Fruit fly (Drosophila melanogaster) whole organism, embryonic: Measurements from ENCODE around the gene CG7352.

Experiments
- Ada2b ChIP-seq: fragments of 200-800 bp; sonication (Bioruptor generic); IDR thresholded peaks from 2 replicates; pipeline ENCODE4 v1.3.6; 2022; ENCODE audit warnings: missing biosample characterization, missing genetic modification characterization
- Antp ChIP-seq: fragments of 200-800 bp; sonication (Bioruptor generic); optimal IDR thresholded peaks from 3 replicates; lab custom pipeline; 2016; ENCODE audit warnings: missing biosample characterization, missing genetic modification characterization
- Atf-2 ChIP-seq: fragments of 200-800 bp; sonication (Bioruptor generic); optimal IDR thresholded peaks from 2 replicates; lab custom pipeline; 2016; ENCODE audit warnings: missing biosample characterization, missing genetic modification characterization
- CG10366 ChIP-seq: fragments of 200-800 bp; sonication (Bioruptor generic); IDR thresholded peaks from 2 replicates; pipeline ENCODE4 v1.3.6; 2022; ENCODE audit warnings: missing biosample characterization, missing genetic modification characterization
- CG11398 ChIP-seq: fragments of 200-800 bp; sonication (Bioruptor generic); optimal IDR thresholded peaks from 2 replicates; lab custom pipeline; 2016; ENCODE audit warnings: missing biosample characterization, missing genetic modification characterization
- CG12219 ChIP-seq: fragments of 200-800 bp; sonication (Bioruptor generic); optimal IDR thresholded peaks from 3 replicates; lab custom pipeline; 2018; ENCODE audit warnings: missing biosample characterization, mild to moderate bottlenecking, missing genetic modification characterization
- CG12942 ChIP-seq: fragments of 200-800 bp; sonication (Bioruptor generic); optimal IDR thresholded peaks from 3 replicates; lab custom pipeline; 2016; ENCODE audit warnings: missing biosample characterization, missing genetic modification characterization
- CG13296 ChIP-seq: fragments of 200-800 bp; sonication (Bioruptor generic); optimal IDR thresholded peaks from 3 replicates; lab custom pipeline; 2018; ENCODE audit warnings: missing biosample characterization, mild to moderate bottlenecking, missing genetic modification characterization
- CG15073 ChIP-seq: fragments of 200-800 bp; sonication (Bioruptor generic); optimal IDR thresholded peaks from 2 replicates; lab custom pipeline; 2016; ENCODE audit warnings: missing biosample characterization, missing genetic modification characterization
- CG15479 ChIP-seq: fragments of 200-800 bp; sonication (Bioruptor generic); optimal IDR thresholded peaks from 3 replicates; lab custom pipeline; 2019; ENCODE audit warnings: missing biosample characterization, mild to moderate bottlenecking, missing genetic modification characterization, moderate library complexity
- CG15514 ChIP-seq: fragments of 200-800 bp; sonication (Bioruptor generic); optimal IDR thresholded peaks from 3 replicates; lab custom pipeline; 2017; ENCODE audit warnings: missing biosample characterization, missing genetic modification characterization, mild to moderate bottlenecking, moderate library complexity, missing genetic modification reagents
- CG17361 ChIP-seq: fragments of 200-800 bp; sonication (Bioruptor generic); IDR thresholded peaks from 3 replicates; pipeline ENCODE4 v1.3.6; 2022; ENCODE audit warnings: missing biosample characterization, missing genetic modification characterization
- CG2120 ChIP-seq: fragments of 200-800 bp; sonication (Bioruptor generic); optimal IDR thresholded peaks from 3 replicates; lab custom pipeline; 2016; ENCODE audit warnings: missing biosample characterization, missing genetic modification characterization
- CG2889 ChIP-seq: fragments of 200-800 bp; sonication (Bioruptor generic); IDR thresholded peaks from 3 replicates; pipeline ENCODE4 v1.3.6; 2022; ENCODE audit warnings: missing biosample characterization, missing genetic modification characterization
- CG31365 ChIP-seq: fragments of 200-800 bp; sonication (Bioruptor generic); optimal IDR thresholded peaks from 2 replicates; lab custom pipeline; 2018; ENCODE audit warnings: missing biosample characterization, mild to moderate bottlenecking, missing genetic modification characterization
- CG3163 ChIP-seq: fragments of 200-800 bp; sonication (Bioruptor generic); optimal IDR thresholded peaks from 3 replicates; lab custom pipeline; 2016; ENCODE audit warnings: missing biosample characterization, missing genetic modification characterization
- CG4360 ChIP-seq: fragments of 200-800 bp; sonication (Bioruptor generic); IDR thresholded peaks from 2 replicates; pipeline ENCODE4 v1.3.6; 2022; ENCODE audit warnings: missing biosample characterization, missing genetic modification characterization
- CG4404 ChIP-seq: fragments of 200-800 bp; sonication (Bioruptor generic); IDR thresholded peaks from 2 replicates; pipeline ENCODE4 v1.3.6; 2022; ENCODE audit warnings: missing biosample characterization, missing genetic modification characterization
- CG4730 ChIP-seq: fragments of 200-800 bp; sonication (Bioruptor generic); IDR thresholded peaks from 2 replicates; pipeline ENCODE4 v1.3.6; 2022; ENCODE audit warnings: missing biosample characterization, missing genetic modification characterization
- CG6654 ChIP-seq: fragments of 200-800 bp; sonication (Bioruptor generic); optimal IDR thresholded peaks from 2 replicates; lab custom pipeline; 2017; ENCODE audit warnings: missing biosample characterization, mild to moderate bottlenecking, missing genetic modification characterization
- CG6683 ChIP-seq: fragments of 200-800 bp; sonication (Bioruptor generic); optimal IDR thresholded peaks from 2 replicates; lab custom pipeline; 2017; ENCODE audit warnings: missing biosample characterization, mild to moderate bottlenecking, missing genetic modification characterization, missing genetic modification reagents
- CG6813 ChIP-seq: fragments of 200-800 bp; sonication (Bioruptor generic); optimal IDR thresholded peaks from 2 replicates; lab custom pipeline; 2017; ENCODE audit warnings: missing biosample characterization, missing genetic modification characterization, mild to moderate bottlenecking, moderate library complexity, missing genetic modification reagents
- CG7786 ChIP-seq: fragments of 200-800 bp; sonication (Bioruptor generic); optimal IDR thresholded peaks from 2 replicates; lab custom pipeline; 2016; ENCODE audit warnings: missing biosample characterization, missing genetic modification characterization
- D19B ChIP-seq: fragments of 200-800 bp; sonication (Bioruptor generic); optimal IDR thresholded peaks from 2 replicates; lab custom pipeline; 2017; ENCODE audit warnings: missing biosample characterization, mild to moderate bottlenecking, missing genetic modification characterization
- Doc2 ChIP-seq: fragments of 200-800 bp; sonication (Bioruptor generic); IDR thresholded peaks from 2 replicates; pipeline ENCODE4 v1.3.6; 2022; ENCODE audit warnings: missing biosample characterization, missing genetic modification characterization
- Dp ChIP-seq: fragments of 200-800 bp; sonication (Bioruptor generic); optimal IDR thresholded peaks from 2 replicates; lab custom pipeline; 2018; ENCODE audit warnings: missing biosample characterization, mild to moderate bottlenecking, missing genetic modification characterization, moderate library complexity
- H2.0 ChIP-seq: fragments of 200-800 bp; sonication (Bioruptor generic); IDR thresholded peaks from 2 replicates; pipeline ENCODE4 v1.3.6; 2022; ENCODE audit warnings: missing biosample characterization, missing genetic modification characterization
- HLH3B ChIP-seq: fragments of 200-800 bp; sonication (Bioruptor generic); IDR thresholded peaks from 2 replicates; pipeline ENCODE4 v1.3.6; 2022; ENCODE audit warnings: missing biosample characterization, missing genetic modification characterization
- Hr3 ChIP-seq: fragments of 200-800 bp; sonication (Bioruptor generic); optimal IDR thresholded peaks from 3 replicates; lab custom pipeline; 2016; ENCODE audit warnings: missing biosample characterization, missing genetic modification characterization
- Kr ChIP-seq: fragments of 200-800 bp; sonication (Bioruptor generic); optimal IDR thresholded peaks from 2 replicates; lab custom pipeline; 2017; ENCODE audit warnings: missing biosample characterization, mild to moderate bottlenecking, missing genetic modification characterization
- Lim3 ChIP-seq: fragments of 200-800 bp; sonication (Bioruptor generic); IDR thresholded peaks from 2 replicates; pipeline ENCODE4 v1.3.6; 2022; ENCODE audit warnings: missing biosample characterization, missing genetic modification characterization
- NFAT ChIP-seq: fragments of 200-800 bp; sonication (Bioruptor generic); IDR thresholded peaks from 2 replicates; pipeline ENCODE4 v1.3.6; 2022; ENCODE audit warnings: missing biosample characterization, missing genetic modification characterization
- Nf-YC ChIP-seq: fragments of 200-800 bp; optimal IDR thresholded peaks from 3 replicates; lab custom pipeline; 2019; ENCODE audit warnings: missing biosample characterization, mild to moderate bottlenecking, missing genetic modification characterization, moderate library complexity
- NfI ChIP-seq: fragments of 200-800 bp; sonication (Bioruptor generic); optimal IDR thresholded peaks from 3 replicates; lab custom pipeline; 2018; ENCODE audit warnings: missing biosample characterization, mild to moderate bottlenecking, missing genetic modification characterization, moderate library complexity
- Pdp1 ChIP-seq, 2 experiments: fragments of 200-800 bp; sonication (Bioruptor generic); optimal IDR thresholded peaks; 3 replicates each; lab custom pipeline; 2016; ENCODE audit warnings: missing biosample characterization in 2 of 2, missing genetic modification characterization in 2 of 2, mild to moderate bottlenecking in 1 of 2, moderate library complexity in 1 of 2
- TFAM ChIP-seq: fragments of 200-800 bp; sonication (Bioruptor generic); optimal IDR thresholded peaks from 2 replicates; lab custom pipeline; 2017; ENCODE audit warnings: missing biosample characterization, missing genetic modification characterization, inconsistent platforms
- Usf ChIP-seq: fragments of 200-800 bp; sonication (Bioruptor generic); optimal IDR thresholded peaks from 2 replicates; lab custom pipeline; 2017; ENCODE audit warnings: missing genotype, missing biosample characterization, missing genetic modification characterization
- bab2 ChIP-seq: fragments of 200-800 bp; sonication (Bioruptor generic); optimal IDR thresholded peaks from 2 replicates; lab custom pipeline; 2016; ENCODE audit warnings: missing biosample characterization, missing genetic modification characterization
- bigmax ChIP-seq: fragments of 200-800 bp; sonication (Bioruptor generic); optimal IDR thresholded peaks from 2 replicates; lab custom pipeline; 2018; ENCODE audit warnings: missing biosample characterization, mild to moderate bottlenecking, missing genetic modification characterization
- br ChIP-seq: fragments of >200 bp; optimal IDR thresholded peaks from 2 replicates; lab custom pipeline; 2017
- dpn ChIP-seq, 2 experiments: fragments of 200-800 bp; sonication (Bioruptor generic); optimal IDR thresholded peaks; 3 replicates each; lab custom pipeline; 2016; ENCODE audit warnings: missing biosample characterization in 2 of 2, missing genetic modification characterization in 2 of 2
- grau ChIP-seq: fragments of 200-800 bp; optimal IDR thresholded peaks from 3 replicates; lab custom pipeline; 2019; ENCODE audit warnings: missing biosample characterization, mild to moderate bottlenecking, missing genetic modification characterization, moderate library complexity
- gsb ChIP-seq: fragments of 200-800 bp; sonication (Bioruptor generic); IDR thresholded peaks from 2 replicates; pipeline ENCODE4 v1.3.6; 2022; ENCODE audit warnings: missing biosample characterization, missing genetic modification characterization
- jing ChIP-seq: fragments of 200-800 bp; sonication (Bioruptor generic); optimal IDR thresholded peaks from 2 replicates; lab custom pipeline; 2018; ENCODE audit warnings: missing biosample characterization, mild to moderate bottlenecking, missing genetic modification characterization
- onecut ChIP-seq: fragments of 200-800 bp; sonication (Bioruptor generic); IDR thresholded peaks from 2 replicates; pipeline ENCODE4 v1.3.6; 2022; ENCODE audit warnings: missing biosample characterization, missing genetic modification characterization
- p53 ChIP-seq: fragments of 200-800 bp; sonication (Bioruptor generic); optimal IDR thresholded peaks from 2 replicates; lab custom pipeline; 2016; ENCODE audit warnings: missing biosample characterization, missing genetic modification characterization
- pan ChIP-seq, 4 experiments: fragments of >200 bp in 3 of 4; fragments of 200-800 bp in 1 of 4; sonication (Bioruptor generic) in 1 of 4; optimal IDR thresholded peaks in 3 of 4; IDR thresholded peaks in 1 of 4; 2 replicates each; pipeline versions ENCODE4 v1.3.6 to Lab custom; 2017 to 2022; ENCODE audit warnings: missing biosample characterization in 2 of 4, missing genetic modification characterization in 2 of 4, mixed read lengths in 1 of 4
- slou ChIP-seq: fragments of 200-800 bp; sonication (Bioruptor generic); optimal IDR thresholded peaks from 3 replicates; lab custom pipeline; 2016; ENCODE audit warnings: missing biosample characterization, missing genetic modification characterization
- sr ChIP-seq: fragments of 200-800 bp; sonication (Bioruptor generic); IDR thresholded peaks from 3 replicates; pipeline ENCODE4 v1.3.6; 2022; ENCODE audit warnings: missing biosample characterization, missing genetic modification characterization
- usp ChIP-seq: fragments of >200 bp; optimal IDR thresholded peaks from 2 replicates; lab custom pipeline; 2017; ENCODE audit warnings: missing biosample characterization, missing genetic modification characterization
- vfl ChIP-seq: fragments of 200-800 bp; sonication (Bioruptor generic); optimal IDR thresholded peaks from 2 replicates; lab custom pipeline; 2016; ENCODE audit warnings: missing biosample characterization, missing genetic modification characterization
- zfh2 ChIP-seq: fragments of 200-800 bp; sonication (Bioruptor generic); optimal IDR thresholded peaks from 2 replicates; lab custom pipeline; 2016; ENCODE audit warnings: missing biosample characterization, missing genetic modification characterization

Gene CG7352

dm6 chr3R:8317709-8318335 lies 29.6 kb upstream of the CG7352 start (continued):
- TF ChIP-seq usp (GFP tag; lab: Kevin White, UChicago) = no peak
- TF ChIP-seq CG2889 (GFP tag; lab: Robert Waterston, UW) = no peak
- peak; percentile 61 for TF ChIP-seq CG2120 (GFP tag; lab: Kevin White, UChicago)
- TF ChIP-seq CG6654 (GFP tag; lab: Kevin White, UChicago) = no peak
- TF ChIP-seq CG3163 (GFP tag; lab: Kevin White, UChicago) = no peak
- TF ChIP-seq D19B (GFP tag; lab: Kevin White, UChicago) = no peak
- TF ChIP-seq grau (tag; lab: Kevin White, UChicago) = peak; percentile 49
- TF ChIP-seq dpn (GFP tag; optimal IDR thresholded peaks at IDR 0.05; lab: Kevin White, UChicago) = no peak
- TF ChIP-seq CG12942 (GFP tag; lab: Kevin White, UChicago) = no peak
- no peak for TF ChIP-seq CG15514 (GFP tag; lab: Kevin White, UChicago)
- no peak for TF ChIP-seq Lim3 (GFP tag; lab: Robert Waterston, UW)
- TF ChIP-seq gsb = no peak
- no peak for TF ChIP-seq br (lab: Kevin White, UChicago)
- TF ChIP-seq CG4404 (GFP tag; lab: Robert Waterston, UW) = no peak
- TF ChIP-seq CG10366 (GFP tag; lab: Robert Waterston, UW) = peak; percentile 68
- TF ChIP-seq bigmax (GFP tag; lab: Kevin White, UChicago) = no peak
- TF ChIP-seq CG17361 = no peak
- no peak for TF ChIP-seq CG4730 (GFP tag; lab: Robert Waterston, UW)
- TF ChIP-seq CG15479 = peak; percentile 13
- TF ChIP-seq slou = no peak
- no peak for TF ChIP-seq CG4360
- TF ChIP-seq CG13296 (GFP tag; lab: Kevin White, UChicago) = peak; percentile 42
- TF ChIP-seq zfh2 = no peak
- peak; percentile 46 for TF ChIP-seq CG6813 (GFP tag; lab: Kevin White, UChicago)
- no peak for TF ChIP-seq vfl
- TF ChIP-seq pan (optimal IDR thresholded peaks at IDR 0.05; lab: Kevin White, UChicago) = no peak
- no peak for TF ChIP-seq pan (GFP tag; optimal IDR thresholded peaks at IDR 0.05 in 1 of 2, IDR thresholded peaks at IDR 0.05 in 1 of 2)
- TF ChIP-seq Nf-YC (tag; lab: Kevin White, UChicago) = no peak
- peak in 1 of 2 experiments; percentile 69 for TF ChIP-seq Pdp1 (GFP tag; optimal IDR thresholded peaks at IDR 0.05; lab: Kevin White, UChicago)
- TF ChIP-seq Usf (GFP tag; lab: Kevin White, UChicago) = no peak
- TF ChIP-seq Antp (GFP tag; lab: Kevin White, UChicago) = no peak
- TF ChIP-seq p53 = no peak
- no peak for TF ChIP-seq HLH3B (GFP tag; lab: Robert Waterston, UW)
- TF ChIP-seq Hr3 = no peak
- no peak for TF ChIP-seq Dp (GFP tag; lab: Kevin White, UChicago)
- TF ChIP-seq Ada2b (GFP tag; lab: Robert Waterston, UW) = no peak
- no peak for TF ChIP-seq NFAT (GFP tag; lab: Robert Waterston, UW)
- no peak for TF ChIP-seq CG6683
- no peak for TF ChIP-seq NfI (GFP tag; lab: Kevin White, UChicago)
- TF ChIP-seq CG12219 (GFP tag; lab: Kevin White, UChicago) = peak; percentile 14
- TF ChIP-seq sr = no peak
- TF ChIP-seq Doc2 (GFP tag; lab: Robert Waterston, UW) = no peak
- no peak for TF ChIP-seq CG7786 (GFP tag; lab: Kevin White, UChicago)
- TF ChIP-seq bab2 (GFP tag; lab: Kevin White, UChicago) = no peak
- TF ChIP-seq H2.0 (GFP tag; lab: Robert Waterston, UW) = no peak
- no peak for TF ChIP-seq onecut (GFP tag; lab: Robert Waterston, UW)
- no peak for TF ChIP-seq Atf-2 (GFP tag; lab: Kevin White, UChicago)
- no peak for TF ChIP-seq TFAM (GFP tag; lab: Kevin White, UChicago)
- TF ChIP-seq Kr (GFP tag; lab: Kevin White, UChicago) = no peak
- TF ChIP-seq CG15073 = no peak
- no peak for TF ChIP-seq jing (GFP tag; lab: Kevin White, UChicago)
- TF ChIP-seq CG11398 = no peak
- TF ChIP-seq CG31365 = peak; percentile 6
